Worm (Caenorhabditis elegans) whole organism, L4/young adult: ENCODE measurements around the gene grl-1.

Source experiments
- W03F9.2 ChIP-seq: fragments of 150-350 bp; optimal IDR thresholded peaks from 2 replicates; lab custom pipeline; 2014; ENCODE audit warnings: missing biosample characterization, missing genetic modification characterization
- dao-5 ChIP-seq: sonication (generic microtip); optimal IDR thresholded peaks from 2 replicates; lab custom pipeline; 2016; ENCODE audit warnings: missing genotype, missing genetic modification characterization, moderate library complexity, missing compliant biosample characterization
- him-1 ChIP-seq: sonication (generic microtip); optimal IDR thresholded peaks from 2 replicates; lab custom pipeline; 2016; ENCODE audit warnings: missing genotype, missing genetic modification reagents, missing genetic modification characterization, missing compliant biosample characterization

Gene grl-1

DNA sequence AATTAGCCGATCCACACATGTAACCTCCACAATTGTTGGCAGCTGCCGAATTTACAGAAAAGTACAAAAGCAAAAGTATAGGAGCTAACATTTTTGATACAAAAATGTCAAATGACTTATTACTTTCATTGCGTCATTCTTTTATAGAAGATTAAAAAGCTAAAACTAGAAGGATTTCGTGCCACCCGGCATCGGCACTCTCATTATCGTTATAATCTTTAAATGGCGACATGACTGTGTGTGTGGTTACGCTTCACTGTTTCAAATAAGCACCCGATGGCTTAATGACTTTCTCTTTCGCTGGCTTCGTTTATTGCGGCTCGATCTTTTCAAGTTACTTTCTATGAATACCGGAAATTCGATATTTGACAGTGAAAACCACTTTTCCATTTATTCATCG, at the start of gene grl-1:
Gene grl-1, minus strand, starts transcription at position 101 of the 400 bp plus-strand sequence.
- TF ChIP-seq W03F9.2 (tag; lab: Kevin White, UChicago) = no peak
- TF ChIP-seq dao-5 (tag; lab: Kevin White, UChicago) = no peak
- TF ChIP-seq him-1 (tag; lab: Kevin White, UChicago) = no peak

DNA sequence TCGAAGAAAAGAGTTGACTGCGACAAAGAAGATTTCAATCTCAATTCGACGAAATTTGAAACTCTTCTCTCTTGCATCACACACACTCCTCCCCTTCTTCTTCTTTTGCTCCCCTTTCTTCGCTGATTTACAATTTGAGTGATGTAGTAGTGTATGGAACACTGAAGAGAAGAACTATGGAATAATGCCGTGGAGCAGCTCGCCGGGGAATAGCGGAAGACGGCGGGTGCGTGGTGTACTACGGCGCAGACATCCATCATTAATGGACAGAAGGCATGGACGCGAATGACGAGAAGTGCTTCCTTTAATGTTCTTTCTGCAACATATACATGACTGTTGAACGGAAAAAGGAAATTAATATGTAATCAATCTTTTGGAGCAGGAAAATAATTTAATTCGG, 49.2 kb upstream of the grl-1 start:
- no peak for TF ChIP-seq dao-5 (tag; lab: Kevin White, UChicago)
- no peak for TF ChIP-seq him-1 (tag; lab: Kevin White, UChicago)
- TF ChIP-seq W03F9.2 (tag; lab: Kevin White, UChicago) = no peak

DNA sequence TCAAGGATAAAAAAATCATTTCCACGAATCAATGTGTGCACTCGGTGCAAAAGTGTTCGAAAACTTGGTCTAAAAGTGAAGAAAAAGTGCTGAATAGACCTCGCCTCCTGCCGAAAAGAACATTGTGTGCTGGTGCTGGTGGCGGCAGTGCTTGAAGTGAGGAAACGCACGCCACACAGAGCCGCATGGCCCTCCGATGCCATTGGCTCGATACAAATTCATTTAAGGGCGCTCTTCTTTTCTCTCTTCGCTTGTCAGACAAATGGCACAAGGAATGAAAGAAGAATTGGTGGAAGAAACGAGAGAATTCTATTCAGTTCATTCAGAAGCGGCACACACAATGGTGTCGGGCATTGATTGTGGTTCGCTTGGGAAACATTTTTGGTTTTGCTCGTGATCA, 48.7 kb upstream of the grl-1 start:
- no peak for TF ChIP-seq dao-5 (tag; lab: Kevin White, UChicago)
- TF ChIP-seq W03F9.2 (tag; lab: Kevin White, UChicago) = no peak
- TF ChIP-seq him-1 (tag; lab: Kevin White, UChicago) = no peak

DNA sequence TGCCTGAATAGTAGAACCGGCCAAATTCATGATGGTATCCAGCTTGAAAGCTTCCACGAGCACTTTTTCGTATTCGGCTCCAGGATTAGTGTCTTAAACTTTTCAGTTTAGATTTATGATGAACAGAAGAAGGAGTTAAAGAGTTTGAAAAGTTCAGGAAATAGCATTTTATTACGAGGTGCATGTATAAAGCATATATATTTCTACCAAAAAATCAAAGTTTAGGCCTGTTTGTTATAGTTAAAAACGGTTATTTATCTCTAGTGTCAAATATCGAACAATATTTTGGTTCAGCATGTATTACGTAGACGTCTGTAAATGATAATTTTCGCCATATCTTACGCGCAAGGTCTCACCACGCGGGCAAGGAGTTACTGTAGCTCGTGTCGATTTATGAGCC, 47.7 kb upstream of the grl-1 start, which contains the start of gene klc-2:
Gene klc-2, minus strand, starts transcription at position 101 of the 400 bp plus-strand sequence.
- TF ChIP-seq him-1 (tag; lab: Kevin White, UChicago) (no peak), W03F9.2 (tag; lab: Kevin White, UChicago) (no peak), dao-5 (tag; lab: Kevin White, UChicago) (no peak)

DNA sequence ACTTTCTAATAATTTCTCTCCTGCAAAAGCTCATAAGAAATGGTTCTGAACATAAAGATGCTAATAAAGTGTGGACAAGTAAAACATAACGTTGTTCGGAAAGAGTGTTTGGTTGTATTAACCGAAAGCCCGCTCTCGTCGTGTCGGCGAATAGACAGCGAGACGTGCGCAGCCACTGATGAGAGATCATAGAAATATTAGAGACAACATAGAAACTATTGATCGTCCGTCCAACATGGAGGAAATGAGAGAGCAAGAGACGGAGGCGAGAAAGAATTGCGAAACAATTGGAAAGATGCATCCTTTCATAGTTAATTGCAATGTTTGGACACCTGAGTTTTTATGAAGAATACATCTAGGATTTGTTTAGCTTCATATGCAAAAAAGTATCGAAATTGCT, 46.9 kb upstream of the grl-1 start:
- TF ChIP-seq him-1 (tag; lab: Kevin White, UChicago) (no peak), dao-5 (tag; lab: Kevin White, UChicago) (no peak), W03F9.2 (tag; lab: Kevin White, UChicago) (no peak)

DNA sequence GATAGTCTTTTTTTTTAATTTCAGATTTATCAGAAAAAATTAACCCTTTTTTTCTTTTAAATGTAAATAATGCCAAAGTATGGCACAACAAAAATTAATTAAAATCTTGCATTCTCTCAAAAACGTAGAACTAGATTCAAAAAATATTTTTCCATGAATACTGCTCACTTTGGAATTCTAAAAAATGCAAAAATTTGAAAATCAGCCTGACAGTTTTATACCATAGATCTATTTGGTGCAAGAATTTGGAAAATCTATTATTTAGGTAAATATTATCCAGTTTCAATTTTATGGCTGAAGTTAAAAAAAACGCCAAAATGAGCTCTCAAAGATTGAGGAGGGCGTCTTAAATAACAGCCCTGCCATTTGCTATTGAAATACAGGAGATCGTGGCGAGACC, 46.0 kb upstream of the grl-1 start:
- TF ChIP-seq W03F9.2 (tag; lab: Kevin White, UChicago) (no peak), him-1 (tag; lab: Kevin White, UChicago) (no peak), dao-5 (tag; lab: Kevin White, UChicago) (no peak)

DNA sequence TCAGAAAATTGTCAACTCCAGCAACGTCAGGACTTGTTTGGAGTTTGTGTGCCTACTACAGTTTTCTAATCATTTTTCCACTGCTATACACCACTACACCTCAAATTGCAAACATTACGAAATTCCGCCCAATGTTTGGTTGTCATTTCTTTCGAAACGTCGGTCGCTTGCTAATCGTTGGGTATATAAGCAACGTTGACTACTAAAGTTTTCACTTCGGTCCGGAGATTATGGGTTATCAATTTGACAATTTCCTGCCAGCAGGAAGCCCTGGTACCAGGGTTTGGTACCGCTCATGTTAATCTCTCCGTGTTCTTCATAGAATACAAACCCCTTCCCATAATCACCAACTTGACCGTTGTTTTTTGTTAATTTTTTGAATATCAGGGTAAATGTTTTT, 42.4 kb upstream of the grl-1 start:
- TF ChIP-seq W03F9.2 (tag; lab: Kevin White, UChicago) (peak; percentile 54), him-1 (tag; lab: Kevin White, UChicago) (peak; percentile 27), dao-5 (tag; lab: Kevin White, UChicago) (no peak)

DNA sequence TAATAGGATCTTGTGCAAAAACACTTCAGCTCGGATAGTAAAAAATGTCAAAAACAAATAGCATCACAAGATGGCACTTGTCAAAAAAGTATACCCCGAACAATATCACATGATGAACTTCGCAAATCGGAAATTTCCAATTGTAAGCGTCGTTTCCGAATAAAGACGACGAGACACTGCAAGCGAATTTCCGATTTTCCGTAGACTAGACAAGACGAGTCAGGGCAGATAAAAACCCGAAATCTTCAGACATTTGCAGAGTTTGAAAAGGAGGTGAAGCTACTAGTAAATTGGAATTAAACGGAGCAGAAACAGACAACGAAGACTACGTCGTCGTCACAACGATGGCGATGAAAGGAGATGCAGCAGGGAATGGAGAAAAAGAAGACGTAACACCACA, 38.0 kb upstream of the grl-1 start:
- no peak for TF ChIP-seq dao-5 (tag; lab: Kevin White, UChicago)
- TF ChIP-seq him-1 (tag; lab: Kevin White, UChicago) = no peak
- no peak for TF ChIP-seq W03F9.2 (tag; lab: Kevin White, UChicago)

DNA sequence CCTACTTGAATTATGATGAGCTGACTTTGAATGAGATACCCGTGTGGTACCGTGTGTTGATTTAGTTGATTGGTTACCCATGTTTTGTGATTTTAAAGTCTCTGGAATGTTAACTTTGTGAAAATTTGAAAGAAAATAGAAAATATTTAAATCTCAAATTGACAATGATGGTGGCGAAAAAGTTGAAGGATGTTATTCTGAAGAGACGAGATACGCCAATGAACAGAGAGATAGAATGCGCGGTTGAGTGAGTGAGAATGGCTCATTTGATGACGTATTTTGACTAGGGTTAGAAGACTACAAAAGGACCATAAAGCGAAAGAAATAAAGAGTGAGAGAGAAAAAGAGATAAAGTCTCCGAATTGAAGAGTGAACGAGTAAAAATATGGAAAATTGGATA, 36.8 kb upstream of the grl-1 start, which contains the start of gene glb-6:
Gene glb-6, minus strand, starts transcription at position 101 of the 400 bp plus-strand sequence.
- TF ChIP-seq dao-5 (tag; lab: Kevin White, UChicago) (no peak), W03F9.2 (tag; lab: Kevin White, UChicago) (no peak), him-1 (tag; lab: Kevin White, UChicago) (no peak)

DNA sequence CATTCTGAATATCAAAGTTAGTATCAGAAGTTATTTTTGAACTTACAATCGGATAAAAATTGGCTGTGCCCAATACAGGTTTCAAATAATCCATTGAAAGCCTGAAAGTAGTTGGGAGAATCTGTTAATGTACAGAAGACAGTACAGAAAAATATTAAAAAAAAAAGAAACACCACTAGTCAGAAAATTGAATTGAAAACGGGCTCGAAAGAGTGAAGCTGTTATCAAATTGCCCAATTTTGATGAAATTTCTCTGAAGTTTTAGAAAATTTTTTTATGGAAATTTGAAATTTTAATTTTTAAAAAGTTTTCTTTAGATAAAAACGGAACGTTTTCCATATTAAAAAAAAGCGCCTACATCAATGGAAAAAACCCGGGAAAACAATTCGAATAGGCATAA, 33.5 kb upstream of the grl-1 start, which contains the start of gene C18C4.7:
Gene C18C4.7, minus strand, starts transcription at position 101 of the 400 bp plus-strand sequence.
- TF ChIP-seq W03F9.2 (tag; lab: Kevin White, UChicago) (no peak), dao-5 (tag; lab: Kevin White, UChicago) (no peak), him-1 (tag; lab: Kevin White, UChicago) (no peak)

DNA sequence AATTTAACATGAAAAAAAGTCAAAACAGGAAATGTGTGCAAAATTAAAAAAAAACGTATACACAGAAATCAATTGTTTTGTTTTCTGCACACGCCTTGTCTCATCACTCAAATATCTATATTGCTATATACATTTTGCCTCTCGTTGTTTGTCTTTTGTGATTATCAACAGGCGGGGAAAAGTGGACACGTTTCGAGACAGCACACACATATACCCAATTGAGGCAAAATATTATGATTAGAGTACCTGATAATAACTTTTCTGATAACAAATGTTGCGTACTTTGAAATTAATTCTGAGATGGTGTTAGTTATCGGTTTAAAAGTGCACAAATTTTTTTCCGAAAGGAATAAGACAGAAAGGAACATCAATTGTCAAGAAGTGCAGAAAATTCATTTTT, 26.2 kb upstream of the grl-1 start:
- TF ChIP-seq him-1 (tag; lab: Kevin White, UChicago) = no peak

DNA sequence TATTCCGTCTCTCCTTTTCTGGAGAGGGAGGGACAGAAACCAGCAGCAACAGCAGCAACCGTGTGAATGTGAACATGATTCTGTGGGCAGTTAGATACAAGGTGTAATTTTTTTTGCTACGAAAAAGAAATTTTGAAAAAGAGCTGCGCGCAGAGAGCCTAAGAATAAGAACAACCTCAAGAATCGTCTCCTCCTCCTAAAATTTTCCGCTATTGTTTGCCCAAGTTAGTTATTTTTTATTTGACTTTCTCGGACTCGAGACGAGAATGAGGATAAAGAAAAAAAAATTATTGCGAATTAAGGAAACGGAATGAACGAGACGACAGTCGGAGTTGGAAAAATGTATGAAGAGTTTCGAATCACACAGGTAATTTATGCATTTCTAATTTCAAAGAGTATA, 24.9 kb upstream of the grl-1 start, which contains the start of gene glb-5:
Gene glb-5, plus strand, starts transcription at position 301 of the 400 bp plus-strand sequence.
- TF ChIP-seq W03F9.2 (tag; lab: Kevin White, UChicago) = no peak
- TF ChIP-seq him-1 (tag; lab: Kevin White, UChicago) = no peak
- TF ChIP-seq dao-5 (tag; lab: Kevin White, UChicago) = no peak

DNA sequence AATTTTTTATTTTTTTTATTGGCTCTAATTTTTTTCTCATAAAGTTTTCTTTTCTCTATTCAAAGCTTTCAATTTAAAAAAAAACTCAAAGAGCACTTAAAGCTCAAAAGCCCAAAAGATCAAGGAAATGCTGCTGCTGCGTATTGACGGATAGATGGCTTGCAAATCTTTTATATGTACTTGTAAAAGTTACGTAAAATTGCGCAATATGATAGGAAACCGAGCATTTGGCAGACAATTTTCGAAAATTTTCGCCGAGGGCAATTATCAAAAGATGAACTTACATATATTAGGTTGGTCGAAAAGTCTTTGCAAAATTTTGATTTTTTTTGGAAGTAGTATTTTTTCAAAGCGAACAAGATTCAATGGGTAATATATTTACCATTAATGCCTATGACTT, 14.8 kb upstream of the grl-1 start:
- TF ChIP-seq dao-5 (tag; lab: Kevin White, UChicago) (no peak), W03F9.2 (tag; lab: Kevin White, UChicago) (no peak), him-1 (tag; lab: Kevin White, UChicago) (no peak)

DNA sequence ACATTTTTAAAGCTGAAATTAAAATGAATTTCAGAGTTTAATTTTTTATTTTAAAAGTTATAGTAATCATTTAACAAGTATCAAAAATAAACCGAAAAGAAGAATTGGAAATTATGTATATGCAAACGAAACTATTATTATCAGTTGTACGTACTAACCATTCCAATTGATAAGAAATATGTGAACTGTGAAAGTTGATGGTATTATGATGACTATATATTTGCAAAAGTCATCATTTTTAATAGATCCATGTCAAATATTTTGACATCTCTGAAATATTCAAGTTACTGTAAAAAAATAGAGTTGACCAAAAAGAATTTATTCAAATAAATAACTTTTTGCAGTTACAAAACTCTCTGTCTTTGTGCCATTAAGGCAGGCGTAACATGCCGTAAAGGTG, 14.4 kb upstream of the grl-1 start, which contains the start of gene ugt-48:
Gene ugt-48, minus strand, starts transcription at position 12 of the 400 bp plus-strand sequence.
- TF ChIP-seq him-1 (tag; lab: Kevin White, UChicago) (no peak), W03F9.2 (tag; lab: Kevin White, UChicago) (no peak), dao-5 (tag; lab: Kevin White, UChicago) (no peak)
